Worm (Caenorhabditis elegans): Measurements from ENCODE around the gene anmt-3.

- no peak for TF ChIP-seq ets-7 (tag; optimal IDR thresholded peaks at IDR 0.05)
- TF ChIP-seq ama-1 (optimal IDR thresholded peaks at IDR 0.05), result no peak
- TF ChIP-seq ceh-36 (tag; optimal IDR thresholded peaks at IDR 0.05), result no peak
- TF ChIP-seq scrt-1 (GFP tag; IDR thresholded peaks at IDR 0.05), result no peak
- no peak for TF ChIP-seq B0310.2 (tag; optimal IDR thresholded peaks at IDR 0.05)
- no peak for TF ChIP-seq tbx-11 (GFP tag; IDR thresholded peaks at IDR 0.05)
- TF ChIP-seq hmbx-1 (tag; optimal IDR thresholded peaks at IDR 0.05), result no peak
- no peak for TF ChIP-seq aly-1 (tag; optimal IDR thresholded peaks at IDR 0.05)
- TF ChIP-seq hmg-4 (GFP tag; optimal IDR thresholded peaks at IDR 0.05), result no peak
- TF ChIP-seq hnd-1 (tag; optimal IDR thresholded peaks at IDR 0.05), result no peak
- TF ChIP-seq tra-4 (tag; optimal IDR thresholded peaks at IDR 0.05), result no peak
- TF ChIP-seq ceh-13 (GFP tag; optimal IDR thresholded peaks at IDR 0.05), result no peak
- no peak for TF ChIP-seq tbx-37 (GFP tag; conservative IDR thresholded peaks at IDR 0.05)
These were observed at the start of gene anmt-3 for ce11 chrV:9958231-9958630.
